Worm (Caenorhabditis elegans) whole organism, L4 larva: ENCODE results near the gene Y46G5A.47.

ENCODE experiments used
- mep-1 ChIP-seq: fragments of 150-350 bp; sonication (generic microtip); optimal IDR thresholded peaks from 3 replicates; lab custom pipeline; 2014; ENCODE audit warnings: missing biosample characterization, missing genetic modification characterization
- nhr-77 ChIP-seq: fragments of 150-350 bp; optimal IDR thresholded peaks from 2 replicates; lab custom pipeline; 2014; ENCODE audit warnings: missing biosample characterization, missing genetic modification characterization

DNA sequence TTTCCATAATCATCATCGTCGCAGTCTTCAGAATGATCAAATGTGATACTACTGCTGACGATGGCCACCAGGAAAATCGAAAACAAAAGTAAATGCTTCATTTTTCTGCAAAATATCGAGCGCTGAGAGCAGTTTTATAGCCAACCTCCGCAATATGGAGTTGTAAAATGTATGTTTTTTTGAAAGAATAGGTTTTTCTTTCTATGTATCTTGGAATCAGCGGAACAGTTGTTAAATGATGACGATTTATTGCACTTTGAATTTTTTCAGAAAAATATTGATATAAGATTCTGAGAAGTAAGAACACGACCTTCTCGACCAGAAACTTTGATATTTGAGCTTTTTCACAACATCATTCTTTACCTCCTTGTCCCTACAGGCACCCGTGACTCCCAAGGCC is 23.8 kb upstream of the Y46G5A.47 start, which contains the start of gene Y46G5A.23:
- TF ChIP-seq mep-1 (tag; lab: Kevin White, UChicago) (no peak), nhr-77 (tag; lab: Kevin White, UChicago) (no peak)
